Worm (Caenorhabditis elegans) whole organism, L4/young adult: Measurements from ENCODE around the gene mms-19.

Source experiments
- W03F9.2 ChIP-seq: fragments of 150-350 bp; optimal IDR thresholded peaks from 2 replicates; lab custom pipeline; 2014; ENCODE audit warnings: missing biosample characterization, missing genetic modification characterization
- dao-5 ChIP-seq: sonication (generic microtip); optimal IDR thresholded peaks from 2 replicates; lab custom pipeline; 2016; ENCODE audit warnings: missing genotype, missing genetic modification characterization, moderate library complexity, missing compliant biosample characterization

DNA sequence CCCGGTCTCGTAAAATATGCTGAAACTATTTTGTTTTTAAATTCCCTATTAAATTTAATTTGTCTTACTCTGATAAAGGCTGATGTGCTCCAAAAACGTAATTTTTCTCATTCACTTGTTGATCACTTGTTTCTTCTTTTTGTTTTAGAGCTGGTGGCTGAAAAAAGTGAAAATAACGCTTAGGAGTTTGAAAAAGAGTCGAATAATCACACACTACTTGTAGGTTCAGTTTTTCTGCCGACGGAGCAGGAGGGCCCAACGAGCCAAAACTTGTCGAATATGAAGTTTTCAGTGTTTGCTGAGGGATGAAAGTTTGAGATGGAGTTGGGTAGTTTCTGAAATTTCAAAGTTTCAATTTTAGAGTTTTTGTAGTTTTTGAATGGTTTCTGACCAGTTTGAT lies 27.0 kb upstream of the mms-19 start:
- TF ChIP-seq dao-5 (tag; lab: Kevin White, UChicago) (no peak), W03F9.2 (tag; lab: Kevin White, UChicago) (no peak)
